Worm (Caenorhabditis elegans): ENCODE data around the gene bcc-1.

The bcc-1 gene

ce11 chrIV:11118837-11119491 is 26.6 kb upstream of the bcc-1 start, which contains the start of the genes imp-2 and enpl-1:
Gene imp-2, minus strand, starts transcription at chrIV:11118887.
Gene enpl-1, plus strand, starts transcription at chrIV:11119298.
- TF ChIP-seq nhr-47 (tag; optimal IDR thresholded peaks at IDR 0.05) (peak; percentile 94), C34B4.2 (tag; optimal IDR thresholded peaks at IDR 0.05) (peak; percentile 42), ceh-88 (GFP tag; IDR thresholded peaks at IDR 0.05) (no peak), mab-9 (GFP tag; IDR thresholded peaks at IDR 0.05) (peak; percentile 77; the same call in 1 of the 2 replicates), sox-4 (tag; optimal IDR thresholded peaks at IDR 0.05) (peak; percentile 41), skn-1 (tag; optimal IDR thresholded peaks at IDR 0.05) (peak; percentile 77), jun-1 (tag; optimal IDR thresholded peaks at IDR 0.05) (peak; percentile 86), vab-15 (tag; optimal IDR thresholded peaks at IDR 0.05) (peak; percentile 55), lsy-2 (tag; optimal IDR thresholded peaks at IDR 0.05) (peak; percentile 94 to 97), lin-14 (GFP tag; optimal IDR thresholded peaks at IDR 0.05) (peak; percentile 99), ztf-11 (tag; optimal IDR thresholded peaks at IDR 0.05) (peak in 1 of 2 experiments; percentile 78), dpl-1 (GFP tag; optimal IDR thresholded peaks at IDR 0.05) (peak; percentile 60 to 79 (median 78)), blmp-1 (tag; optimal IDR thresholded peaks at IDR 0.05) (peak; percentile 37), alr-1 (tag; optimal IDR thresholded peaks at IDR 0.05; ENCODE audit: borderline replicate concordance) (no peak), nhr-76 (tag; optimal IDR thresholded peaks at IDR 0.05) (peak; percentile 38), pax-3 (tag; optimal IDR thresholded peaks at IDR 0.05) (peak; percentile 84), C04F5.9 (tag; optimal IDR thresholded peaks at IDR 0.05) (peak; percentile 59), unc-130 (tag; optimal IDR thresholded peaks at IDR 0.05) (peak; percentile 59), ets-5 (GFP tag; IDR thresholded peaks at IDR 0.05) (no peak), mdl-1 (tag; optimal IDR thresholded peaks at IDR 0.05) (peak; percentile 85 to 98), unc-30 (tag; optimal IDR thresholded peaks at IDR 0.05) (no peak), fkh-4 (tag; optimal IDR thresholded peaks at IDR 0.05; ENCODE audit: borderline replicate concordance) (peak; percentile 51), pqm-1 (tag; optimal IDR thresholded peaks at IDR 0.05) (no peak), unc-98 (GFP tag; IDR thresholded peaks at IDR 0.05) (peak; percentile 49; the same call in 1 of the 2 replicates), sup-37 (GFP tag; optimal IDR thresholded peaks at IDR 0.05) (peak; percentile 76), elt-3 (tag; optimal IDR thresholded peaks at IDR 0.05) (peak in 3 of 6 experiments; percentile 25 to 91 (median 63)), F16B12.6 (tag; optimal IDR thresholded peaks at IDR 0.05) (peak; percentile 56), nhr-11 (tag; optimal IDR thresholded peaks at IDR 0.05) (peak; percentile 79), xbp-1 (tag; optimal IDR thresholded peaks at IDR 0.05) (peak; percentile 100), egl-27 (tag; optimal IDR thresholded peaks at IDR 0.05) (peak; percentile 30 to 31), irx-1 (tag; optimal IDR thresholded peaks at IDR 0.05) (peak; percentile 81), nhr-12 (tag; optimal IDR thresholded peaks at IDR 0.05) (no peak), grh-1 (GFP tag; IDR thresholded peaks at IDR 0.05) (peak; percentile 91), nhr-90 (tag; optimal IDR thresholded peaks at IDR 0.05; ENCODE audit: poor library complexity) (peak; percentile 88), snu-23 (GFP tag; optimal IDR thresholded peaks at IDR 0.05) (peak; percentile 95), nhr-84 (tag; optimal IDR thresholded peaks at IDR 0.05) (no peak), nhr-85 (tag) (peak; percentile 95), efl-1 (optimal IDR thresholded peaks at IDR 0.05) (peak; percentile 87 to 90), efl-1 (GFP tag; optimal IDR thresholded peaks at IDR 0.05 in 1 of 2) (peak; percentile 77 to 98), ama-1 (optimal IDR thresholded peaks at IDR 0.05) (peak; percentile 30), tlp-1 (tag; optimal IDR thresholded peaks at IDR 0.05) (no peak), ceh-63 (GFP tag; optimal IDR thresholded peaks at IDR 0.05) (no peak), rnt-1 (tag; optimal IDR thresholded peaks at IDR 0.05) (peak; percentile 91), snpc-4 (tag; optimal IDR thresholded peaks at IDR 0.05) (peak; percentile 60), zip-4 (GFP tag; optimal IDR thresholded peaks at IDR 0.05) (peak; percentile 60), lin-13 (GFP tag; optimal IDR thresholded peaks at IDR 0.05) (peak; percentile 92), mef-2 (tag; optimal IDR thresholded peaks at IDR 0.05) (peak; percentile 70), tbx-2 (tag; optimal IDR thresholded peaks at IDR 0.05) (peak; percentile 94), nhr-237 (tag; optimal IDR thresholded peaks at IDR 0.05) (peak; percentile 63), mep-1 (tag; optimal IDR thresholded peaks at IDR 0.05) (peak; percentile 88), aha-1 (tag; optimal IDR thresholded peaks at IDR 0.05) (no peak), hlh-4 (tag; optimal IDR thresholded peaks at IDR 0.05) (no peak), fkh-8 (tag; optimal IDR thresholded peaks at IDR 0.05) (peak; percentile 89)

Measured in whole organism, L1 larva.